Fruit fly (Drosophila melanogaster) whole organism: ENCODE data around the gene Tsp29Fa.

ENCODE experiments used
- CG8478 ChIP-seq: fragments of >200 bp; optimal IDR thresholded peaks from 2 replicates; lab custom pipeline; 2018; ENCODE audit warnings: inconsistent platforms
- Dll ChIP-seq: fragments of >200 bp; optimal IDR thresholded peaks from 2 replicates; lab custom pipeline; 2017
- EcR ChIP-seq, 2 experiments: fragments of >200 bp; optimal IDR thresholded peaks; 2 replicates each; lab custom pipeline; 2017; ENCODE audit warnings: missing biosample characterization in 2 of 2, missing genetic modification characterization in 2 of 2, missing genetic modification reagents in 2 of 2
- pan ChIP-seq: fragments of >200 bp; optimal IDR thresholded peaks from 2 replicates; lab custom pipeline; 2017
- psq ChIP-seq: fragments of >200 bp; optimal IDR thresholded peaks from 2 replicates; lab custom pipeline; 2017

- TF ChIP-seq CG8478 (no peak), Dll (no peak), EcR (GFP tag; optimal IDR thresholded peaks at IDR 0.05; lab: Kevin White, UChicago) (no peak), psq (lab: Kevin White, UChicago) (no peak), pan (lab: Kevin White, UChicago) (no peak)
These were observed 39.1 kb downstream of the Tsp29Fa start for dm6 chr2L:8972905-8973304.
